Worm (Caenorhabditis elegans) whole organism, midembryonic: ENCODE measurements around the gene sek-5.

Experiments
- T22C8.4 ChIP-seq: fragments of 200-800 bp; sonication (Bioruptor generic); IDR thresholded peaks from 2 replicates; pipeline ENCODE4 v1.3.6; 2022; ENCODE audit warnings: missing genetic modification characterization, missing compliant biosample characterization
- cog-1 ChIP-seq: sonication (generic microtip); optimal IDR thresholded peaks from 2 replicates; lab custom pipeline; 2016; ENCODE audit warnings: missing genetic modification characterization, missing compliant biosample characterization
- flt-1 ChIP-seq: fragments of 200-800 bp; sonication (Bioruptor generic); IDR thresholded peaks from 2 replicates; pipeline ENCODE4 v1.3.6; 2022; ENCODE audit warnings: missing genetic modification characterization, missing compliant biosample characterization
- klf-2 ChIP-seq: fragments of 200-800 bp; sonication (Bioruptor generic); conservative IDR thresholded peaks from 2 replicates; pipeline ENCODE4 v1.3.6; 2022; ENCODE audit warnings: missing genetic modification reagents, missing genetic modification characterization, missing compliant biosample characterization
- med-1 ChIP-seq: sonication (generic microtip); optimal IDR thresholded peaks from 2 replicates; lab custom pipeline; 2017; ENCODE audit warnings: missing genetic modification characterization, mild to moderate bottlenecking, missing compliant biosample characterization, antibody characterized with exemption, missing genetic modification reagents; ENCODE audit not compliant: insufficient read depth
- ref-1 ChIP-seq: fragments of 200-800 bp; sonication (Bioruptor generic); conservative IDR thresholded peaks from 2 replicates; pipeline ENCODE4 v1.3.6; 2022; ENCODE audit warnings: missing genetic modification reagents, missing genetic modification characterization, missing compliant biosample characterization
- tab-1 ChIP-seq: fragments of 200-800 bp; sonication (Bioruptor generic); IDR thresholded peaks from 2 replicates; pipeline ENCODE4 v1.3.6; 2022; ENCODE audit warnings: missing genetic modification characterization, missing compliant biosample characterization
- ztf-23 ChIP-seq: fragments of 200-800 bp; sonication (Bioruptor generic); IDR thresholded peaks from 2 replicates; pipeline ENCODE4 v1.3.6; 2022; ENCODE audit warnings: missing genetic modification reagents, missing genetic modification characterization, missing compliant biosample characterization
- ztf-29 ChIP-seq: fragments of 200-800 bp; sonication (Bioruptor generic); IDR thresholded peaks from 2 replicates; pipeline ENCODE4 v1.3.6; 2022; ENCODE audit warnings: missing genetic modification reagents, missing genetic modification characterization, missing compliant biosample characterization

The sek-5 gene

DNA sequence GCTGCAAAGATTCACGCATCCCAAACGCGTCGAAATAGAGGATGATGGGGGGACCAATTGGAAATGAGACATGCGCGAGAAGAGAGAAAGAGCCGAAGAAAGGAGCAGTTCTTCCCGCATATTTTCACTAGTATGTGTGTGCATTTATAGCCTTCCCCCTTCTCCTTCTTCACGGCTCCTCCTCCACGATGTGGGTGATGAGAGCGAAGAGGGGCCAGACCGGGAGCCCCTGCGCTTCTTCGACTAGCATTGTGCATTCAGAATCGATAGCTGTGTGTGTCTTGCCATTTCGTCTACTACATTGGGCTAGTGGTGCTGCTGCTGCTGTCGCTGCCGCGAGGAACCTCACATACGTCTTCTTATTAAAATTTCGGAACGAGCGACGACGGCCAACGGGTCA lies 9.2 kb upstream of the sek-5 start, which contains the start of gene jkk-1:
TSS of gene jkk-1 (plus strand) at position 249 of the 400 bp plus-strand sequence.
- TF ChIP-seq cog-1 (peak; percentile 17), tab-1 (GFP tag; lab: Robert Waterston, UW) (no peak)

DNA sequence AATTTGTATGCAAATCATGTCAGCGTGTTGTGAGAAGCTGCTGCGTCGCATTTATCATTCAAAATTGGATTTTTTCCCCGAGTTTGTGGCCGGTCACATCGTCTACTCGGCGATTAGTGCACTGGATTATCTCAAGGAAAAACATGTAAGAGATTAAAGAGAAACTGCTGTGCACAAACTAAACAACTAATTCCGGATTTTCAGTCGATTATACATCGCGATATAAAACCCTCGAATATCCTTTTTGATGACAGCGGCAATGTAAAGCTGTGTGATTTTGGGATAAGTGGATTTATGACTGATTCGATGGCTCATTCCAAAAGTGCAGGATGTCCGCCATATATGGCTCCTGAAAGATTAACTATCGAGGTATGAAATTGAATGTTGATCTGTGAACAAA lies 6.8 kb upstream of the sek-5 start:
- TF ChIP-seq tab-1 (GFP tag; lab: Robert Waterston, UW) (no peak), T22C8.4 (GFP tag; lab: Robert Waterston, UW) (no peak), med-1 (GFP tag; lab: Kevin White, UChicago) (no peak), flt-1 (GFP tag; lab: Robert Waterston, UW) (no peak), ztf-29 (GFP tag; lab: Robert Waterston, UW) (no peak), cog-1 (no peak), ref-1 (GFP tag; lab: Robert Waterston, UW) (no peak), ztf-23 (no peak), klf-2 (no peak)

DNA sequence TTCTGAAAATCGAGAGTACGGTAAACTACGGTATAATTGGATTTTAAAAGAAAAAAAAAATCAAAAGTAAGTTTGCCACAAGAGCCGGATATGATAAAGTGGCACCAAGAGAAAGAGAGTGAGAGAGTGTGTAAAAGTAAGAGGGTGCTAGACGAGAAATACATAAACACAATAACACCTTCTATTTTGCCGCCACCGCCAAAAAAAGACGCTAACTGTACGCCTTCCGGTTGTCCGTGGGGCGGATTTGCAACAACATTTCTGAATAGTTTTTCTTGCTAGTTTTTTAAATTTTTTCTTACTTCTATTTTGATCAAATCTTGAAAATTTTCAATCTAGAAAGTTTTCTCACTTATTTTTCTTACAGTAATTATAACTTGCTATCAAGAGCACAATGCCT lies 4.8 kb upstream of the sek-5 start, which contains the start of gene F35C8.8:
TSS of gene F35C8.8 (minus strand) at position 2 of the 400 bp plus-strand sequence.
- no peak for TF ChIP-seq tab-1 (GFP tag; lab: Robert Waterston, UW)
- no peak for TF ChIP-seq cog-1

DNA sequence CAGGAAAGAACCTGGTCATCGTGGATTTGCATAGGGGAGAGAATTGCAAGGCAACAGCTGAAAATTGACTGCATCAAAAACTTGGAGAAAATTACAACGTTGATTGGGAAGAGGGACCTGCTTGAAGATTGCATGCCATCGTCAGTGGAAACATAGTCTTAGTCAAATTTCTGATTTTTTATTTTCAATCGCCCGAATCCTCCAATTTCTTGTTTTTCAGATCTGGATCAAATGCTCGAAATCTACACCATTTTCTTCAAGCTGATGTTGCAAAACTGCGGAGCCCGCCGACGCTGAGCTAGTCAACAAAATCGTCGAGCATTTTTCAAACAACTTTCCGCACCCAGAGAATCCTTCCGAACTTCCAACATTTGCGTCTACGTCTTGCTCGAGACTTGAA lies 3.8 kb upstream of the sek-5 start:
- TF ChIP-seq flt-1 (GFP tag; lab: Robert Waterston, UW), result no peak
- no peak for TF ChIP-seq med-1 (GFP tag; lab: Kevin White, UChicago)
- TF ChIP-seq ztf-29 (GFP tag; lab: Robert Waterston, UW), result no peak
- TF ChIP-seq T22C8.4 (GFP tag; lab: Robert Waterston, UW), result no peak
- TF ChIP-seq ztf-23, result no peak
- no peak for TF ChIP-seq tab-1 (GFP tag; lab: Robert Waterston, UW)
- no peak for TF ChIP-seq cog-1
- TF ChIP-seq klf-2, result no peak
- TF ChIP-seq ref-1 (GFP tag; lab: Robert Waterston, UW), result no peak

DNA sequence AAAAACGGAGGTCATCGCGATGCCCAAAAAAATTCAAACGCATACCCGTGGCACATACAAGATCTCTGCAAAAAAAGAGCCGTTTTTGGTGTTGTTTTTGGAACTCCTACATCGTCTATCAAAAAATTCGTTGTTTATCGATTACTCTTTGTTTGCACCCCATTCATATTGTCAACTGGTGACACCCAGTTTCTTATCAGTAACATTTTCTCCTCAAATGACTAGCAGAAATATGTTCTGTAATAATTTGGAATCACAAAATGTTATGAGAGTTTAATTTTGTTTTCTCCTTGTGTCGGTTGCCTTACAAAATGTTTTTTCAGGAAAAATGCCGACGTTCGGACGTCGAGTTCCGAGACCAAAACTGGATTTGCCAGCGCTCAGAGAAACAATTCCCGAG lies 2.7 kb upstream of the sek-5 start, which contains the start of gene sek-4:
TSS of gene sek-4 (plus strand) at position 318 of the 400 bp plus-strand sequence.
- TF ChIP-seq cog-1 (no peak), ref-1 (GFP tag; lab: Robert Waterston, UW) (no peak)

DNA sequence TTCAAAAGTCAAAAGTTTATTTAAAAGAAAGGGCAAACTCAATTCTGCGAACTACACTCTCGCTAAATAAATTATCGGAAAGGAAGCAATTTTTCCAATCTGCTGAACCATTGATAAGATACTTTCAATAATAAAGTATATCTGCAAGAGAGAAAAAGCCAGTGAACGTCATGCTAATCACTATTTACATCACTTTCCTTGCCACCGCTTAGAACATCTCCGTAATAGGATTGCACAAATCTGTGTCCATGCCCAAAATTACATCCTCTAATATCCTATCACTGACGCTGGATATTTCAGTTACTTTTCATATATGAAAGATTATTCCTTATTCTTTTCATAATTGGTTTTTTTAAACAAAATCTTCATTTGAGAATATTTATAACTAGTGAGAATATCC lies 5.4 kb downstream of the sek-5 start:
- no peak for TF ChIP-seq cog-1
- no peak for TF ChIP-seq ref-1 (GFP tag; lab: Robert Waterston, UW)
- no peak for TF ChIP-seq flt-1 (GFP tag; lab: Robert Waterston, UW)
- TF ChIP-seq tab-1 (GFP tag; lab: Robert Waterston, UW), result no peak
- no peak for TF ChIP-seq klf-2
- no peak for TF ChIP-seq T22C8.4 (GFP tag; lab: Robert Waterston, UW)
- TF ChIP-seq ztf-29 (GFP tag; lab: Robert Waterston, UW), result no peak
- TF ChIP-seq med-1 (GFP tag; lab: Kevin White, UChicago), result no peak
- TF ChIP-seq ztf-23, result no peak

DNA sequence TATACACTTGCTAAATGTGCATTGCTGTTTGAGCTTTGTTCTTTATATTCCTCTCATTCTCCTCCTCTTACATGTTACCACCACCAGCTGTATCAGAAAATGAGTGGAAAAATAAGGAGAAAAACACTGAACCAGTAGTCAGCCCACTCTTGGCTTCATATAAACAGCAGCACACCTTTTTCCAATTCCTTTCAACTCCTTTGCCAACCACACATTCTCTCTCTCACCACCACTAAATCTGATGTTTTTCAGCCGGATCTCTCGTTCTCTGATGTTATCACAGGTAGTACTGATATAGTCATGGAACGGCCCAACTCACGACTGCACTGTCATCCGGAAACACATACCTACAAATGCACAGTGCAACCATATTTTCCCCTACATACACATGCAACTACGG lies 9.2 kb downstream of the sek-5 start, which contains the start of gene kcnl-3:
TSS of gene kcnl-3 (plus strand) at position 301 of the 400 bp plus-strand sequence.
- TF ChIP-seq cog-1 (no peak), tab-1 (GFP tag; lab: Robert Waterston, UW) (no peak), T22C8.4 (GFP tag; lab: Robert Waterston, UW) (no peak), med-1 (GFP tag; lab: Kevin White, UChicago) (no peak), klf-2 (no peak), flt-1 (GFP tag; lab: Robert Waterston, UW) (no peak), ztf-23 (no peak), ref-1 (GFP tag; lab: Robert Waterston, UW) (no peak), ztf-29 (GFP tag; lab: Robert Waterston, UW) (no peak)

DNA sequence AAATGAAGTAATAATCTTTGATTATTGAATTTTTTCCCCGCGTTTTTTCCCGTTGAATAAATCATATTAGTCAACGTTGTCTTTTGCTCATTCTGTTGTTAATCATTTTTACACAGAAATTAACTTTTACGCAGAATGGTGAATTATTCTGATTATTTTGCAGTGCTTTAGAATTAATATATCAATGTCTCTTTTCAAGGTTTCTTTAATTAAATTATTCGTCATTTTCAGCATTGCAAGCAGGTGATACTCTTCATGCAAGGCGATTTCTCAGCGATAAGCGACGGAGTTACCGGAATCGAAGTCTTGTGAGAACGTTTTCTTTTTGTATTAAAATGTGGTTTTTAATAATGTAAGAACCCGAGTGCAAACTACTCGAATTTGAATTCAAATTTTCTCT lies 10.2 kb downstream of the sek-5 start:
- TF ChIP-seq ztf-23 (no peak), ztf-29 (GFP tag; lab: Robert Waterston, UW) (no peak), med-1 (GFP tag; lab: Kevin White, UChicago) (no peak), ref-1 (GFP tag; lab: Robert Waterston, UW) (no peak), tab-1 (GFP tag; lab: Robert Waterston, UW) (no peak), T22C8.4 (GFP tag; lab: Robert Waterston, UW) (no peak), cog-1 (no peak), klf-2 (no peak), flt-1 (GFP tag; lab: Robert Waterston, UW) (no peak)

DNA sequence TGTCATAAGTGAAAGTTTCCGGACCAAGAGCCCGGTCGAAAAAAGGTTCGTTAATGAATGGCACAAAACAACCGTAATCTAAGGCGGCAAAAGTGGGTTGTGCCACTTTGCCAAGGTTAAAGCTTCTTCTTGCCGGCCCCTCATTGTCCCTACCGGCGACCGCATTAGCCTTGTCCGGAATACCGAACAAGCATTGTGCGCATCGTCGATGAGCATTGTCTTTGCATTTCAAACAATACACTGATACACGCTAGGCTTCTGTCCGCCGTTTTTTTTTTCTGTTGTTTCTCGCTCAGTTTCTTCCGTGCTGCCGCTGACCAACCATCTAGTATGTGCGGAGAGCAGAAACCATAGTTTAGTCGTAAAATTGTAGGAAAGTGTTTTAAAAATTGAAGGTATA lies 19.9 kb downstream of the sek-5 start, which contains the start of gene C03F11.2:
TSS of gene C03F11.2 (minus strand) at position 101 of the 400 bp plus-strand sequence.
- no peak for TF ChIP-seq cog-1

DNA sequence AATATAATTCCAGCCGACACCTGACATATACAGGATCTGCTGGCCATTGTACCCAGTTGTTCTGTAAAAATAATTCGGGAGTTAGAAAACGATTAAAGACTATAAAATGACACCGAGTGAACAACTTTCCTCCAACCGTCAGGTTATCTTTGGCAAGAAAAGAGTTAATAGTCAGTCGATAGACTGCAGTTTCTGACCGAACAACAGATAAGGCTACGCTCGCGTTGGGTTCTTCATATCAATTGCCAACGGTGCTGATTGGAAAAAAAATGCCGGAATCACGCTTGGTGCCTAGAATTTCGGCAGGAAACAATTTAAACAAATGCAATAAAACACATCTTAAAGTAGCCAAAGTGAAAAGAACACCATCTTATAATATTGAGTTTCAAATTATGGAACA lies 23.1 kb downstream of the sek-5 start, which contains the start of gene scav-1:
TSS of gene scav-1 (minus strand) at position 61 of the 400 bp plus-strand sequence.
- TF ChIP-seq cog-1 (no peak), ztf-23 (no peak), tab-1 (GFP tag; lab: Robert Waterston, UW) (no peak), T22C8.4 (GFP tag; lab: Robert Waterston, UW) (no peak), med-1 (GFP tag; lab: Kevin White, UChicago) (no peak), flt-1 (GFP tag; lab: Robert Waterston, UW) (no peak), ref-1 (GFP tag; lab: Robert Waterston, UW) (no peak)

DNA sequence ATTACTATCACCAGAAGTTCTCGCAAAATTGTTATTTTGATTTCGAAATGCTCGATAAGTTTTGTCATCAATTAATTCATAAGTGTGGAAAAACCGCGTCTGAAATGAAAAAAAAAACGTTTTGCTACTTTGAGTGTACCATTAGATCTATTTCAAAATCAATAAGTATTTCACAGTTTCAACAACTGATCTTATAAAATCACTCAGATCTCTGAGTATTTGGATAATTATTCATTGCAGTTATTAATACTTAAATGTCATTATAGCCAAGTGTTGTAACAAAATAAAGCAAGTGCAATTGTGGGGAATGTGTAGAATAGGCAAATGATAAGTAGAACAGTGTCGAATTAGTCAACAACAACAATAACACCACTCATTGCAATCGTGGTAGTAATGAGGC lies 28.9 kb downstream of the sek-5 start, which contains the start of gene C03F11.4:
TSS of gene C03F11.4 (minus strand) at position 101 of the 400 bp plus-strand sequence.
- TF ChIP-seq ref-1 (GFP tag; lab: Robert Waterston, UW) (no peak), ztf-29 (GFP tag; lab: Robert Waterston, UW) (no peak), tab-1 (GFP tag; lab: Robert Waterston, UW) (no peak)
